Fruit fly (Drosophila melanogaster): ENCODE measurements around the gene nsl1.

The nsl1 gene

DNA sequence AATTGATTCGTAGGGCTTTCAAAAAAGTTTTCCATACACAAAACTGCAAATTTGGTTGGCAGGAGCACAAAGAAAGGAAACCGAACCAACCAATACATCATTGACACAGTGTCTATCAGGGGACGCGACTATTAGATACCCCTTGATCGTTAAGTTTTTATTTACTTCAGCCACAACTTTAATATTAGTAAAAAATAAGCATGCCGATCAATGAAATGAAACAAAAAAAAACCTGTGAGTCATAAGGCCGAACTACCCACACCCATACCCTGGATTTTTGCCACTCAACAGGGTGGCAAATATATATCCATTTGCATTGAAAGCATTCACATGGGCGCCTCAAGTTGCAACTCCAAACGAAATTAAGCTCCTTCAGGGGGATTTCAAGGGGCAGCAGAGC, 22.7 kb downstream of the nsl1 start (continued):
- TF ChIP-seq vnd (GFP tag; IDR thresholded peaks at IDR 0.05; ENCODE audit: partially characterized antibody) = no peak
- no peak for TF ChIP-seq CG1647 (GFP tag; optimal IDR thresholded peaks at IDR 0.05)
- no peak for TF ChIP-seq scrt (GFP tag; optimal IDR thresholded peaks at IDR 0.05)
- TF ChIP-seq unc-4 (GFP tag; IDR thresholded peaks at IDR 0.05; ENCODE audit: partially characterized antibody) = no peak
- TF ChIP-seq ken (GFP tag; IDR thresholded peaks at IDR 0.05) = peak; percentile 35; the same call in 1 of the 3 replicates
- TF ChIP-seq tgo (GFP tag; IDR thresholded peaks at IDR 0.05) = 0 out of 3 replicates have a peak, but pooled peaks have one; percentile 13
- peak; percentile 6 for TF ChIP-seq CG16863 (GFP tag; optimal IDR thresholded peaks at IDR 0.05)
- TF ChIP-seq wek (GFP tag; optimal IDR thresholded peaks at IDR 0.05) = no peak
- no peak for TF ChIP-seq CG31224 (GFP tag; IDR thresholded peaks at IDR 0.05)
- no peak for TF ChIP-seq so (GFP tag; IDR thresholded peaks at IDR 0.05)
- no peak for TF ChIP-seq Fer2 (tag; optimal IDR thresholded peaks at IDR 0.05)
- TF ChIP-seq chif (GFP tag; optimal IDR thresholded peaks at IDR 0.05) = peak; percentile 34 to 39
- TF ChIP-seq pita (GFP tag; optimal IDR thresholded peaks at IDR 0.05) = no peak
- TF ChIP-seq CG3407 (GFP tag; optimal IDR thresholded peaks at IDR 0.05) = no peak
- TF ChIP-seq CG18011 (GFP tag; optimal IDR thresholded peaks at IDR 0.05) = no peak
- no peak for TF ChIP-seq Neu2 (GFP tag; optimal IDR thresholded peaks at IDR 0.05; ENCODE audit: borderline replicate concordance)
- TF ChIP-seq fru (optimal IDR thresholded peaks at IDR 0.05) = no peak
- peak; percentile 92 for TF ChIP-seq Ets65A (GFP tag)
- no peak for TF ChIP-seq CG14860 (GFP tag; IDR thresholded peaks at IDR 0.05; ENCODE audit: partially characterized antibody)
- TF ChIP-seq ci (GFP tag; IDR thresholded peaks at IDR 0.05) = peak; percentile 60; the same call in 1 of the 3 replicates
- TF ChIP-seq CG17359 (tag; optimal IDR thresholded peaks at IDR 0.05) = no peak
- peak; percentile 60 for TF ChIP-seq sisA (GFP tag; IDR thresholded peaks at IDR 0.05)
- no peak for TF ChIP-seq CG6254 (GFP tag; optimal IDR thresholded peaks at IDR 0.05)
- no peak for TF ChIP-seq CG12659 (GFP tag; optimal IDR thresholded peaks at IDR 0.05)
- no peak for TF ChIP-seq NC2β (GFP tag; optimal IDR thresholded peaks at IDR 0.05)
- TF ChIP-seq CG16813 (GFP tag; IDR thresholded peaks at IDR 0.05; ENCODE audit: partially characterized antibody) = no peak
- TF ChIP-seq ara (GFP tag; IDR thresholded peaks at IDR 0.05) = peak; percentile 56
- TF ChIP-seq Ada2b (GFP tag; IDR thresholded peaks at IDR 0.05) = 0 out of 2 replicates have a peak, but pooled peaks have one; percentile 20
- peak; percentile 53 for TF ChIP-seq gem (tag; optimal IDR thresholded peaks at IDR 0.05)

- TF ChIP-seq chm (GFP tag; IDR thresholded peaks at IDR 0.05) = 0 out of 2 replicates have a peak, but pooled peaks have one; percentile 35
- TF ChIP-seq sens (GFP tag) = peak; percentile 35
- TF ChIP-seq CG11456 (GFP tag; IDR thresholded peaks at IDR 0.05) = 0 out of 3 replicates have a peak, but pooled peaks have one; percentile 58
- 0 out of 2 replicates have a peak, but pooled peaks have one; percentile 22 for TF ChIP-seq ara (GFP tag; IDR thresholded peaks at IDR 0.05)
- TF ChIP-seq CG11085 (GFP tag; IDR thresholded peaks at IDR 0.05) = no peak
- no peak for TF ChIP-seq org-1 (GFP tag; optimal IDR thresholded peaks at IDR 0.05)
- TF ChIP-seq CG15269 (tag; optimal IDR thresholded peaks at IDR 0.05) = no peak
- no peak for TF ChIP-seq peb (GFP tag; IDR thresholded peaks at IDR 0.05)
- TF ChIP-seq CG10543 (GFP tag; optimal IDR thresholded peaks at IDR 0.05) = no peak
- TF ChIP-seq Sox100B (GFP tag; optimal IDR thresholded peaks at IDR 0.05) = no peak
- TF ChIP-seq sr (GFP tag; IDR thresholded peaks at IDR 0.05) = peak; percentile 68
- peak; percentile 97 for TF ChIP-seq CG5180 (GFP tag; optimal IDR thresholded peaks at IDR 0.05)
- TF ChIP-seq stc (GFP tag; IDR thresholded peaks at IDR 0.05) = 0 out of 2 replicates have a peak, but pooled peaks have one; percentile 23
- 0 out of 4 replicates have a peak, but pooled peaks have one; percentile 7 for TF ChIP-seq chinmo (GFP tag; IDR thresholded peaks at IDR 0.05; ENCODE audit: partially characterized antibody)
- peak; percentile 12 for TF ChIP-seq Jarid2 (GFP tag; optimal IDR thresholded peaks at IDR 0.05)
- TF ChIP-seq nom (GFP tag; optimal IDR thresholded peaks at IDR 0.05) = peak; percentile 66
These were observed 31.9 kb downstream of the nsl1 start, which contains the start of gene CG4576 for dm6 chr3R:15825521-15825920. Gene CG4576, plus strand, starts transcription at chr3R:15825747.
